Fruit fly (Drosophila melanogaster) whole organism, prepupa: ENCODE results near the gene Ost48.

Experiments used
- CG11294 ChIP-seq: fragments of 200-800 bp; sonication (Bioruptor generic); IDR thresholded peaks from 2 replicates; pipeline ENCODE4 v1.3.6; 2022; ENCODE audit warnings: missing biosample characterization, missing genetic modification characterization
- CG11762 ChIP-seq: fragments of 200-800 bp; sonication (Bioruptor generic); optimal IDR thresholded peaks from 3 replicates; lab custom pipeline; 2016; ENCODE audit warnings: missing biosample characterization, missing genetic modification characterization; ENCODE audit not compliant: insufficient read depth
- CG11902 ChIP-seq: fragments of 200-800 bp; sonication (Bioruptor generic); optimal IDR thresholded peaks from 3 replicates; lab custom pipeline; 2016; ENCODE audit warnings: missing biosample characterization, missing genetic modification characterization
- CG15336 ChIP-seq: fragments of 200-800 bp; sonication (Bioruptor generic); IDR thresholded peaks from 2 replicates; pipeline ENCODE4 v1.3.6; 2022; ENCODE audit warnings: missing biosample characterization, missing genetic modification characterization
- CG1621 ChIP-seq: fragments of 200-800 bp; sonication (Bioruptor generic); optimal IDR thresholded peaks from 3 replicates; lab custom pipeline; 2018; ENCODE audit warnings: missing biosample characterization, mild to moderate bottlenecking, missing genetic modification characterization
- CG16779 ChIP-seq: fragments of 200-800 bp; sonication (Bioruptor generic); optimal IDR thresholded peaks from 3 replicates; lab custom pipeline; 2017; ENCODE audit warnings: missing biosample characterization, mild to moderate bottlenecking, missing genetic modification characterization
- CG3032 ChIP-seq: fragments of 200-800 bp; optimal IDR thresholded peaks from 2 replicates; lab custom pipeline; 2019; ENCODE audit warnings: missing biosample characterization, mild to moderate bottlenecking, missing genetic modification characterization, moderate library complexity
- CG31627 ChIP-seq: fragments of 200-800 bp; sonication (Bioruptor generic); optimal IDR thresholded peaks from 3 replicates; lab custom pipeline; 2016; ENCODE audit warnings: missing biosample characterization, missing genetic modification characterization
- CG32006 ChIP-seq: fragments of 200-800 bp; sonication (Bioruptor generic); optimal IDR thresholded peaks from 3 replicates; lab custom pipeline; 2017; ENCODE audit warnings: missing biosample characterization, mild to moderate bottlenecking, missing genetic modification characterization
- CG34406 ChIP-seq: fragments of 200-800 bp; sonication (Bioruptor generic); optimal IDR thresholded peaks from 3 replicates; lab custom pipeline; 2016; ENCODE audit warnings: missing biosample characterization, missing genetic modification characterization
- CG3919 ChIP-seq: fragments of 200-800 bp; sonication (Bioruptor generic); optimal IDR thresholded peaks from 3 replicates; lab custom pipeline; 2016; ENCODE audit warnings: missing biosample characterization, missing genetic modification characterization
- CG4318 ChIP-seq: fragments of 200-800 bp; sonication (Bioruptor generic); optimal IDR thresholded peaks from 3 replicates; lab custom pipeline; 2017; ENCODE audit warnings: missing biosample characterization, mild to moderate bottlenecking, missing genetic modification characterization
- CG6163 ChIP-seq: fragments of 200-800 bp; sonication (Bioruptor generic); IDR thresholded peaks from 3 replicates; pipeline ENCODE4 v1.3.6; 2022; ENCODE audit warnings: missing biosample characterization, missing genetic modification characterization
- CG6808 ChIP-seq: fragments of 200-800 bp; sonication (Bioruptor generic); optimal IDR thresholded peaks from 3 replicates; lab custom pipeline; 2017; ENCODE audit warnings: missing biosample characterization, missing genetic modification characterization, mild to moderate bottlenecking, moderate library complexity, missing genetic modification reagents
- CG6854 ChIP-seq: fragments of 200-800 bp; sonication (Bioruptor generic); optimal IDR thresholded peaks from 2 replicates; lab custom pipeline; 2017; ENCODE audit warnings: missing biosample characterization, mild to moderate bottlenecking, missing genetic modification characterization
- CG7368 ChIP-seq: fragments of 200-800 bp; sonication (Bioruptor generic); optimal IDR thresholded peaks from 3 replicates; lab custom pipeline; 2016; ENCODE audit warnings: missing biosample characterization, missing genetic modification characterization
- CG8319 ChIP-seq: fragments of 200-800 bp; sonication (Bioruptor generic); optimal IDR thresholded peaks from 3 replicates; lab custom pipeline; 2016; ENCODE audit warnings: missing biosample characterization, missing genetic modification characterization
- CG9139 ChIP-seq: fragments of 200-800 bp; sonication (Bioruptor generic); optimal IDR thresholded peaks from 3 replicates; lab custom pipeline; 2017; ENCODE audit warnings: missing biosample characterization, mild to moderate bottlenecking, missing genetic modification characterization
- Eip78C ChIP-seq: fragments of 200-800 bp; sonication (Bioruptor generic); peaks from one replicate; lab custom pipeline; 2016; ENCODE audit warnings: missing biosample characterization, missing genetic modification characterization
- Ets21C ChIP-seq: fragments of 200-800 bp; sonication (Bioruptor generic); optimal IDR thresholded peaks from 3 replicates; lab custom pipeline; 2016; ENCODE audit warnings: missing biosample characterization, missing genetic modification characterization
- Ets96B ChIP-seq: fragments of 200-800 bp; optimal IDR thresholded peaks from 2 replicates; lab custom pipeline; 2019; ENCODE audit warnings: missing biosample characterization, mild to moderate bottlenecking, missing genetic modification characterization, moderate library complexity
- Hr38 ChIP-seq: sonication (Bioruptor generic); optimal IDR thresholded peaks from 2 replicates; lab custom pipeline; 2016; ENCODE audit warnings: missing biosample characterization, missing genetic modification characterization
- Hr39 ChIP-seq: fragments of 200-800 bp; sonication (Bioruptor generic); optimal IDR thresholded peaks from 2 replicates; lab custom pipeline; 2016; ENCODE audit warnings: missing biosample characterization, missing genetic modification characterization
- Lpt ChIP-seq: fragments of 200-800 bp; sonication (Bioruptor generic); optimal IDR thresholded peaks from 3 replicates; lab custom pipeline; 2016; ENCODE audit warnings: missing biosample characterization, missing genetic modification characterization
- Met ChIP-seq: fragments of 200-800 bp; sonication (Bioruptor generic); optimal IDR thresholded peaks from 3 replicates; lab custom pipeline; 2016; ENCODE audit warnings: missing biosample characterization, missing genetic modification characterization
- Smox ChIP-seq: fragments of 200-800 bp; sonication (Bioruptor generic); optimal IDR thresholded peaks from 3 replicates; lab custom pipeline; 2016; ENCODE audit warnings: missing biosample characterization, missing genetic modification characterization
- Sox102F ChIP-seq: fragments of 200-800 bp; sonication (Bioruptor generic); optimal IDR thresholded peaks from 2 replicates; lab custom pipeline; 2016; ENCODE audit warnings: missing biosample characterization, mild to moderate bottlenecking, missing genetic modification characterization
- acj6 ChIP-seq: fragments of 200-800 bp; sonication (Bioruptor generic); optimal IDR thresholded peaks from 3 replicates; lab custom pipeline; 2016; ENCODE audit warnings: missing biosample characterization, missing genetic modification characterization
- cyc ChIP-seq: fragments of 200-800 bp; sonication (Bioruptor generic); optimal IDR thresholded peaks from 3 replicates; lab custom pipeline; 2016; ENCODE audit warnings: missing biosample characterization, missing genetic modification characterization
- dsx ChIP-seq: fragments of 200-800 bp; optimal IDR thresholded peaks from 3 replicates; lab custom pipeline; 2019; ENCODE audit warnings: missing biosample characterization, mild to moderate bottlenecking, missing genetic modification characterization, moderate library complexity; ENCODE audit not compliant: poor library complexity, severe bottlenecking
- eg ChIP-seq: fragments of 200-800 bp; sonication (Bioruptor generic); IDR thresholded peaks from 3 replicates; pipeline ENCODE4 v1.3.6; 2022; ENCODE audit warnings: missing biosample characterization, missing genetic modification characterization
- esn ChIP-seq: fragments of 200-800 bp; sonication (Bioruptor generic); optimal IDR thresholded peaks from 2 replicates; lab custom pipeline; 2016; ENCODE audit warnings: missing biosample characterization, mild to moderate bottlenecking, missing genetic modification characterization, moderate library complexity
- fkh ChIP-seq: fragments of 200-800 bp; sonication (Bioruptor generic); optimal IDR thresholded peaks from 3 replicates; lab custom pipeline; 2017; ENCODE audit warnings: missing biosample characterization, mild to moderate bottlenecking, missing genetic modification characterization, moderate library complexity
- lz ChIP-seq: fragments of 200-800 bp; sonication (Bioruptor generic); optimal IDR thresholded peaks from 3 replicates; lab custom pipeline; 2016; ENCODE audit warnings: missing biosample characterization, missing genetic modification characterization
- net ChIP-seq: fragments of 200-800 bp; sonication (Bioruptor generic); optimal IDR thresholded peaks from 3 replicates; lab custom pipeline; 2016; ENCODE audit warnings: missing biosample characterization, missing genetic modification characterization
- pdm3 ChIP-seq: fragments of 200-800 bp; sonication (Bioruptor generic); optimal IDR thresholded peaks from 3 replicates; lab custom pipeline; 2016; ENCODE audit warnings: missing biosample characterization, missing genetic modification characterization
- ss ChIP-seq, 2 experiments: fragments of 200-800 bp; sonication (Bioruptor generic); optimal IDR thresholded peaks; 2 replicates in 1 of 2; 3 replicates in 1 of 2; lab custom pipeline; 2017 to 2018; ENCODE audit warnings: mild to moderate bottlenecking in 2 of 2, missing biosample characterization in 2 of 2, missing genetic modification characterization in 2 of 2, moderate library complexity in 1 of 2
- svp ChIP-seq: fragments of 200-800 bp; sonication (Bioruptor generic); peaks from one replicate; lab custom pipeline; 2016; ENCODE audit warnings: missing biosample characterization, missing genetic modification characterization
- topi ChIP-seq: fragments of 200-800 bp; sonication (Bioruptor generic); optimal IDR thresholded peaks from 3 replicates; lab custom pipeline; 2016; ENCODE audit warnings: missing biosample characterization, missing genetic modification characterization
- vri ChIP-seq: fragments of 200-800 bp; sonication (Bioruptor generic); optimal IDR thresholded peaks from 3 replicates; lab custom pipeline; 2016; ENCODE audit warnings: missing biosample characterization, mild to moderate bottlenecking, missing genetic modification characterization

Ost48 gene

dm6 chrX:9163110-9163509 lies 4.8 kb upstream of the Ost48 start, which contains the start of gene mei-P26 (continued):
- TF ChIP-seq Sox102F (GFP tag; lab: Kevin White, UChicago) (no peak), CG1621 (no peak), CG6854 (GFP tag; lab: Kevin White, UChicago) (peak; percentile 44), net (GFP tag; lab: Kevin White, UChicago) (no peak), lz (GFP tag; lab: Kevin White, UChicago) (no peak), Lpt (GFP tag; lab: Kevin White, UChicago) (no peak), CG9139 (GFP tag; lab: Kevin White, UChicago) (no peak), CG6808 (GFP tag; lab: Kevin White, UChicago) (no peak), Hr38 (GFP tag; lab: Kevin White, UChicago) (no peak), Eip78C (GFP tag; lab: Kevin White, UChicago) (peak; percentile 77), CG4318 (GFP tag; lab: Kevin White, UChicago) (no peak), CG31627 (GFP tag; lab: Kevin White, UChicago) (no peak), vri (peak; percentile 34), ss (GFP tag; optimal IDR thresholded peaks at IDR 0.05; lab: Kevin White, UChicago) (no peak), esn (GFP tag; lab: Kevin White, UChicago) (peak; percentile 34), CG11762 (no peak), CG34406 (no peak), svp (GFP tag; lab: Kevin White, UChicago) (no peak), CG11294 (GFP tag; lab: Robert Waterston, UW) (no peak), eg (GFP tag; lab: Robert Waterston, UW) (no peak), Smox (GFP tag; lab: Kevin White, UChicago) (no peak), acj6 (GFP tag; lab: Kevin White, UChicago) (no peak), dsx (GFP tag; lab: Kevin White, UChicago) (peak; percentile 3), CG7368 (GFP tag; lab: Kevin White, UChicago) (no peak), fkh (peak; percentile 61), topi (GFP tag; lab: Kevin White, UChicago) (no peak), CG32006 (GFP tag; lab: Kevin White, UChicago) (no peak), CG16779 (tag; lab: Kevin White, UChicago) (no peak)

dm6 chrX:9161912-9162311 lies 3.6 kb upstream of the Ost48 start, which contains the start of the genes Zpr1 and CG44532:
Gene Zpr1, minus strand, starts transcription at chrX:9162090.
Gene CG44532, plus strand, starts transcription at chrX:9162092.
- TF ChIP-seq pdm3: no peak
- TF ChIP-seq Met (GFP tag; lab: Kevin White, UChicago): no peak
- no peak for TF ChIP-seq CG11902 (GFP tag; lab: Kevin White, UChicago)
- TF ChIP-seq CG6163 (GFP tag; lab: Robert Waterston, UW): no peak
- no peak for TF ChIP-seq Ets96B
- no peak for TF ChIP-seq svp (GFP tag; lab: Kevin White, UChicago)
- no peak for TF ChIP-seq Ets21C
- TF ChIP-seq CG15336 (GFP tag; lab: Robert Waterston, UW): no peak
- TF ChIP-seq Hr39: no peak
- no peak for TF ChIP-seq fkh
- TF ChIP-seq CG11762: no peak
- no peak for TF ChIP-seq CG3919 (GFP tag; lab: Kevin White, UChicago)
- TF ChIP-seq cyc (GFP tag; lab: Kevin White, UChicago): no peak
- TF ChIP-seq dsx (GFP tag; lab: Kevin White, UChicago): no peak
- TF ChIP-seq, all 60 proteins: peak for 0

DNA sequence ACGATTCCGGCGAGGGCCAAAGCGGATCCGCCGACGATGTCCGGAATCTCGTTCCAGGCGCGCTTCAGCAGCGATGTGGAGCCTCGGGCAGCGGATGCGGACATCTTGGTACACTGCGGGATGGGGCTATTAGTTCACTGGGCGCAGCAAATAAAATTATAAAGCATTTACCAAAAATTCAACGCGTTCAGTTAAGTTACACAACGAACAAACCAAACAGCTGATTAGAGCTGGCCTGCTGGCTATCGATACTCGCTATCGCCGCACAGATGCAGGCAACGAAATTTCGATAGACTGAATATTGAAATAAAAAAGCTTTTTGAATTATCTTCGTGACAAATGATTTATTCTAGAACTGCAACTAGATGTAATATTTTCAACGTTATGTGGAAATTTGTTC lies 1.4 kb upstream of the Ost48 start, which contains the start of gene NdufA3:
Gene NdufA3 (minus strand): TSS at position 317 of the 400 bp plus-strand sequence.
- TF ChIP-seq CG8319: no peak
- peak; percentile 41 for TF ChIP-seq vri
- TF ChIP-seq CG3032 (tag; lab: Kevin White, UChicago): no peak
